Fruit fly (Drosophila melanogaster) whole organism, embryonic: Measurements from ENCODE around the gene COX7AL.
A peak's percentile ranks its signal among the peaks of the same experiment; 100 is the strongest.

Experiments used
- CG10654 ChIP-seq: fragments of 200-800 bp; sonication (Bioruptor generic); optimal IDR thresholded peaks from 2 replicates; lab custom pipeline; 2016; ENCODE audit warnings: missing biosample characterization, missing genetic modification characterization
- CG11504 ChIP-seq: fragments of 200-800 bp; sonication (Bioruptor generic); optimal IDR thresholded peaks from 3 replicates; lab custom pipeline; 2019; ENCODE audit warnings: missing biosample characterization, mild to moderate bottlenecking, missing genetic modification characterization, moderate library complexity
- CG12744 ChIP-seq: fragments of 200-800 bp; sonication (Bioruptor generic); optimal IDR thresholded peaks from 2 replicates; lab custom pipeline; 2016; ENCODE audit warnings: missing biosample characterization, missing genetic modification characterization
- CG13287 ChIP-seq: fragments of 200-800 bp; sonication (Bioruptor generic); IDR thresholded peaks from 2 replicates; pipeline ENCODE4 v1.3.6; 2022; ENCODE audit warnings: missing biosample characterization, missing genetic modification characterization; ENCODE audit not compliant: partially characterized antibody
- CG14014 ChIP-seq: fragments of 200-800 bp; sonication (Bioruptor generic); IDR thresholded peaks from 2 replicates; pipeline ENCODE4 v1.3.6; 2022; ENCODE audit warnings: missing biosample characterization, missing genetic modification characterization
- CG17359 ChIP-seq: fragments of 200-800 bp; sonication (Bioruptor generic); optimal IDR thresholded peaks from 3 replicates; lab custom pipeline; 2018; ENCODE audit warnings: missing biosample characterization, mild to moderate bottlenecking, missing genetic modification characterization, moderate library complexity
- CG2116 ChIP-seq: fragments of 200-800 bp; sonication (Bioruptor generic); optimal IDR thresholded peaks from 3 replicates; lab custom pipeline; 2018; ENCODE audit warnings: missing biosample characterization, mild to moderate bottlenecking, missing genetic modification characterization
- CG3065 ChIP-seq: fragments of 200-800 bp; sonication (Bioruptor generic); optimal IDR thresholded peaks from 2 replicates; lab custom pipeline; 2016; ENCODE audit warnings: missing biosample characterization, missing genetic modification characterization
- CG3163 ChIP-seq: fragments of 200-800 bp; sonication (Bioruptor generic); optimal IDR thresholded peaks from 3 replicates; lab custom pipeline; 2016; ENCODE audit warnings: missing biosample characterization, missing genetic modification characterization
- CG6683 ChIP-seq: fragments of 200-800 bp; sonication (Bioruptor generic); optimal IDR thresholded peaks from 2 replicates; lab custom pipeline; 2017; ENCODE audit warnings: missing biosample characterization, mild to moderate bottlenecking, missing genetic modification characterization, missing genetic modification reagents
- CG7372 ChIP-seq: fragments of 200-800 bp; sonication (Bioruptor generic); IDR thresholded peaks from 2 replicates; pipeline ENCODE4 v1.3.6; 2022; ENCODE audit warnings: missing biosample characterization, missing genetic modification characterization
- CG7556 ChIP-seq: fragments of 200-800 bp; sonication (Bioruptor generic); optimal IDR thresholded peaks from 2 replicates; lab custom pipeline; 2017; ENCODE audit warnings: missing biosample characterization, mild to moderate bottlenecking, missing genetic modification characterization
- CG8290 ChIP-seq, 3 experiments: fragments of 200-800 bp; sonication (Bioruptor generic); optimal IDR thresholded peaks; 2 replicates each; lab custom pipeline; 2016 to 2019; ENCODE audit warnings: missing biosample characterization in 3 of 3, missing genetic modification characterization in 3 of 3, mild to moderate bottlenecking in 2 of 3, moderate library complexity in 1 of 3
- CG9215 ChIP-seq: fragments of 200-800 bp; sonication (Bioruptor generic); IDR thresholded peaks from 2 replicates; pipeline ENCODE4 v1.3.6; 2022; ENCODE audit warnings: missing biosample characterization, missing genetic modification characterization
- CkIIα-i1 ChIP-seq: fragments of 200-800 bp; sonication (Bioruptor generic); IDR thresholded peaks from 2 replicates; pipeline ENCODE4 v1.3.6; 2022; ENCODE audit warnings: missing biosample characterization, missing genetic modification characterization
- D ChIP-seq, 2 experiments: fragments of 200-800 bp in 1 of 2; fragments of >200 bp in 1 of 2; sonication (Bioruptor generic) in 1 of 2; optimal IDR thresholded peaks; 2 replicates in 1 of 2; 3 replicates in 1 of 2; lab custom pipeline; 2017; ENCODE audit warnings: mild to moderate bottlenecking in 1 of 2, missing biosample characterization in 1 of 2, missing genetic modification characterization in 1 of 2, missing genetic modification reagents in 1 of 2
- Dip2 ChIP-seq: fragments of 200-800 bp; sonication (Bioruptor generic); IDR thresholded peaks from 2 replicates; pipeline ENCODE4 v1.3.6; 2022; ENCODE audit warnings: missing biosample characterization, missing genetic modification characterization
- Dll ChIP-seq: fragments of 200-800 bp; sonication (Bioruptor generic); IDR thresholded peaks from 4 replicates; pipeline ENCODE4 v1.3.6; 2022; ENCODE audit warnings: missing biosample characterization, missing genetic modification characterization; ENCODE audit not compliant: partially characterized antibody
- Ets65A ChIP-seq: fragments of 200-800 bp; sonication (Bioruptor generic); peaks from one replicate; lab custom pipeline; 2016; ENCODE audit warnings: missing biosample characterization, missing genetic modification characterization
- HLHmδ ChIP-seq: fragments of 200-800 bp; sonication (Bioruptor generic); optimal IDR thresholded peaks from 2 replicates; lab custom pipeline; 2018; ENCODE audit warnings: missing biosample characterization, mild to moderate bottlenecking, missing genetic modification characterization, moderate library complexity
- Jarid2 ChIP-seq: fragments of 200-800 bp; sonication (Bioruptor generic); optimal IDR thresholded peaks from 3 replicates; lab custom pipeline; 2017; ENCODE audit warnings: mild to moderate bottlenecking, missing biosample characterization, missing genetic modification reagents, missing genetic modification characterization
- Kr ChIP-seq: fragments of 200-800 bp; sonication (Bioruptor generic); optimal IDR thresholded peaks from 2 replicates; lab custom pipeline; 2017; ENCODE audit warnings: missing biosample characterization, mild to moderate bottlenecking, missing genetic modification characterization
- NC2α ChIP-seq: fragments of 200-800 bp; sonication (Bioruptor generic); optimal IDR thresholded peaks from 2 replicates; lab custom pipeline; 2016; ENCODE audit warnings: missing biosample characterization, missing genetic modification characterization
- Sox100B ChIP-seq: fragments of 200-800 bp; sonication (Bioruptor generic); optimal IDR thresholded peaks from 3 replicates; lab custom pipeline; 2018; ENCODE audit warnings: missing biosample characterization, mild to moderate bottlenecking, missing genetic modification characterization
- Stat92E ChIP-seq, 3 experiments: fragments of >200 bp in 2 of 3; fragments of 200-800 bp in 1 of 3; sonication (Bioruptor generic) in 1 of 3; optimal IDR thresholded peaks; 2 replicates each; lab custom pipeline; 2017 to 2019; ENCODE audit warnings: missing biosample characterization in 3 of 3, missing genetic modification characterization in 3 of 3, mild to moderate bottlenecking in 1 of 3, moderate library complexity in 1 of 3
- Usf ChIP-seq: fragments of 200-800 bp; sonication (Bioruptor generic); optimal IDR thresholded peaks from 2 replicates; lab custom pipeline; 2017; ENCODE audit warnings: missing genotype, missing biosample characterization, missing genetic modification characterization
- YL-1 ChIP-seq: fragments of 200-800 bp; sonication (Bioruptor generic); optimal IDR thresholded peaks from 3 replicates; lab custom pipeline; 2017; ENCODE audit warnings: missing biosample characterization, mild to moderate bottlenecking, missing genetic modification characterization
- bab2 ChIP-seq: fragments of 200-800 bp; sonication (Bioruptor generic); optimal IDR thresholded peaks from 2 replicates; lab custom pipeline; 2016; ENCODE audit warnings: missing biosample characterization, missing genetic modification characterization
- bbx ChIP-seq: fragments of 200-800 bp; sonication (Bioruptor generic); IDR thresholded peaks from 2 replicates; pipeline ENCODE4 v1.3.6; 2022; ENCODE audit warnings: missing biosample characterization, missing genetic modification characterization; ENCODE audit not compliant: partially characterized antibody
- br ChIP-seq: fragments of >200 bp; optimal IDR thresholded peaks from 2 replicates; lab custom pipeline; 2017
- cad ChIP-seq: fragments of >200 bp; optimal IDR thresholded peaks from 2 replicates; lab custom pipeline; 2017; ENCODE audit warnings: missing biosample characterization, missing genetic modification characterization
- cato ChIP-seq: fragments of 200-800 bp; sonication (Bioruptor generic); optimal IDR thresholded peaks from 2 replicates; lab custom pipeline; 2016; ENCODE audit warnings: missing biosample characterization, missing genetic modification characterization, borderline replicate concordance
- cg ChIP-seq: fragments of 200-800 bp; sonication (Bioruptor generic); optimal IDR thresholded peaks from 3 replicates; lab custom pipeline; 2019; ENCODE audit warnings: missing biosample characterization, mild to moderate bottlenecking, missing genetic modification characterization, moderate library complexity
- disco-r ChIP-seq: fragments of 200-800 bp; sonication (Bioruptor generic); optimal IDR thresholded peaks from 2 replicates; lab custom pipeline; 2016; ENCODE audit warnings: missing biosample characterization, missing genetic modification characterization
- exex ChIP-seq: fragments of 200-800 bp; sonication (Bioruptor generic); optimal IDR thresholded peaks from 4 replicates; lab custom pipeline; 2018; ENCODE audit warnings: missing biosample characterization, mild to moderate bottlenecking, missing genetic modification characterization, moderate library complexity
- gem ChIP-seq: fragments of 200-800 bp; sonication (Bioruptor generic); optimal IDR thresholded peaks from 2 replicates; lab custom pipeline; 2019; ENCODE audit warnings: missing biosample characterization, mild to moderate bottlenecking, missing genetic modification characterization, moderate library complexity
- gro ChIP-seq: fragments of 200-800 bp; sonication (Bioruptor generic); optimal IDR thresholded peaks from 2 replicates; lab custom pipeline; 2016; ENCODE audit warnings: missing biosample characterization, missing genetic modification characterization
- ham ChIP-seq: fragments of 200-800 bp; sonication (Bioruptor generic); IDR thresholded peaks from 2 replicates; pipeline ENCODE4 v1.3.6; 2022; ENCODE audit warnings: missing biosample characterization, missing genetic modification characterization
- insv ChIP-seq, 2 experiments: fragments of 200-800 bp; sonication (Bioruptor generic); optimal IDR thresholded peaks; 3 replicates each; lab custom pipeline; 2016 to 2018; ENCODE audit warnings: missing biosample characterization in 2 of 2, missing genetic modification characterization in 2 of 2
- ken ChIP-seq: fragments of 200-800 bp; sonication (Bioruptor generic); IDR thresholded peaks from 3 replicates; pipeline ENCODE4 v1.3.6; 2022; ENCODE audit warnings: missing biosample characterization, missing genetic modification characterization
- kni ChIP-seq: fragments of 200-800 bp; sonication (Bioruptor generic); optimal IDR thresholded peaks from 3 replicates; lab custom pipeline; 2017; ENCODE audit warnings: mild to moderate bottlenecking, missing biosample characterization, missing genetic modification reagents, missing genetic modification characterization
- lbe ChIP-seq: fragments of 200-800 bp; sonication (Bioruptor generic); optimal IDR thresholded peaks from 2 replicates; lab custom pipeline; 2016; ENCODE audit warnings: missing biosample characterization, mild to moderate bottlenecking, missing genetic modification characterization
- lilli ChIP-seq: fragments of 200-800 bp; sonication (Bioruptor generic); optimal IDR thresholded peaks from 3 replicates; lab custom pipeline; 2016; ENCODE audit warnings: missing biosample characterization, missing genetic modification characterization
- prd ChIP-seq, 3 experiments: fragments of >200 bp in 2 of 3; fragments of 200-800 bp in 1 of 3; sonication (Bioruptor generic) in 1 of 3; optimal IDR thresholded peaks in 2 of 3; IDR thresholded peaks in 1 of 3; 2 replicates in 2 of 3; 3 replicates in 1 of 3; pipeline versions ENCODE4 v1.3.6 to Lab custom; 2017 to 2022; ENCODE audit warnings: missing biosample characterization in 1 of 3, missing genetic modification characterization in 1 of 3
- sens ChIP-seq: fragments of 200-800 bp; sonication (Bioruptor generic); peaks from one replicate; lab custom pipeline; 2016; ENCODE audit warnings: missing biosample characterization, missing genetic modification characterization
- trem ChIP-seq: fragments of 200-800 bp; optimal IDR thresholded peaks from 3 replicates; lab custom pipeline; 2019; ENCODE audit warnings: missing biosample characterization, mild to moderate bottlenecking, missing genetic modification characterization, moderate library complexity
- wdn ChIP-seq: fragments of 200-800 bp; sonication (Bioruptor generic); IDR thresholded peaks from 2 replicates; pipeline ENCODE4 v1.3.6; 2022; ENCODE audit warnings: missing biosample characterization, missing genetic modification characterization
- zen2 ChIP-seq: fragments of 200-800 bp; sonication (Bioruptor generic); IDR thresholded peaks from 3 replicates; pipeline ENCODE4 v1.3.6; 2022; ENCODE audit warnings: missing biosample characterization, missing genetic modification characterization; ENCODE audit not compliant: partially characterized antibody

COX7AL gene

dm6 chr3R:8306188-8306926 lies 37.1 kb upstream of the COX7AL start (continued):
- no peak for TF ChIP-seq Ets65A (GFP tag; lab: Kevin White, UChicago)
- TF ChIP-seq Sox100B = no peak
- no peak for TF ChIP-seq CG6683 (GFP tag; lab: Kevin White, UChicago)
- TF ChIP-seq cad (GFP tag; lab: Kevin White, UChicago) = no peak
- TF ChIP-seq HLHmδ (GFP tag; lab: Kevin White, UChicago) = no peak
- TF ChIP-seq kni = no peak
- peak; percentile 50 for TF ChIP-seq sens (GFP tag; lab: Kevin White, UChicago)
- TF ChIP-seq Kr (GFP tag; lab: Kevin White, UChicago) = no peak
- TF ChIP-seq bab2 (GFP tag; lab: Kevin White, UChicago) = no peak
- TF ChIP-seq Jarid2 (GFP tag; lab: Kevin White, UChicago) = no peak
- peak; percentile 6 for TF ChIP-seq trem (tag; lab: Kevin White, UChicago)
- no peak for TF ChIP-seq Dip2
- no peak for TF ChIP-seq cato (GFP tag; lab: Kevin White, UChicago)
- TF ChIP-seq prd (optimal IDR thresholded peaks at IDR 0.05; lab: Kevin White, UChicago) = no peak
- no peak for TF ChIP-seq prd (GFP tag; IDR thresholded peaks at IDR 0.05; lab: Robert Waterston, UW)
- no peak for TF ChIP-seq NC2α (GFP tag; lab: Kevin White, UChicago)
- TF ChIP-seq CG12744 (GFP tag; lab: Kevin White, UChicago) = no peak
- no peak for TF ChIP-seq lilli (GFP tag; lab: Kevin White, UChicago)
- TF ChIP-seq CG8290 (GFP tag; optimal IDR thresholded peaks at IDR 0.05; lab: Kevin White, UChicago) = no peak
- TF ChIP-seq CG8290 (tag; optimal IDR thresholded peaks at IDR 0.05; lab: Kevin White, UChicago) = no peak
- no peak for TF ChIP-seq disco-r (GFP tag; lab: Kevin White, UChicago)
- no peak for TF ChIP-seq CG10654 (GFP tag; lab: Kevin White, UChicago)
- no peak for TF ChIP-seq wdn
- TF ChIP-seq CG2116 (GFP tag; lab: Kevin White, UChicago) = no peak
- no peak for TF ChIP-seq CG3163 (GFP tag; lab: Kevin White, UChicago)
- TF ChIP-seq CG17359 (tag; lab: Kevin White, UChicago) = no peak
- no peak for TF ChIP-seq zen2
- TF ChIP-seq ken (GFP tag; lab: Robert Waterston, UW) = no peak
- peak; percentile 62; the same call in 1 of the 2 replicates for TF ChIP-seq bbx (GFP tag; lab: Robert Waterston, UW)
- no peak for TF ChIP-seq CG7556 (GFP tag; lab: Kevin White, UChicago)
- TF ChIP-seq Dll (GFP tag; lab: Robert Waterston, UW) = peak; percentile 25; the same call in 1 of the 4 replicates
- TF ChIP-seq CG7372 = no peak
- no peak for TF ChIP-seq br
- TF ChIP-seq YL-1 (GFP tag; lab: Kevin White, UChicago) = no peak
- TF ChIP-seq lbe (GFP tag; lab: Kevin White, UChicago) = peak; percentile 57
- no peak for TF ChIP-seq CkIIα-i1
- peak in 1 of 3 experiments; percentile 59 for TF ChIP-seq Stat92E (GFP tag; optimal IDR thresholded peaks at IDR 0.05; lab: Kevin White, UChicago)
- TF ChIP-seq gro (GFP tag; lab: Kevin White, UChicago) = no peak
- no peak for TF ChIP-seq cg (GFP tag; lab: Kevin White, UChicago)
- TF ChIP-seq insv (GFP tag; optimal IDR thresholded peaks at IDR 0.05; lab: Kevin White, UChicago) = peak; percentile 98 to 100
- TF ChIP-seq ham = no peak
- TF ChIP-seq CG13287 (GFP tag; lab: Robert Waterston, UW) = peak; percentile 23; the same call in 1 of the 2 replicates
- TF ChIP-seq CG9215 = no peak
- TF ChIP-seq gem (tag; lab: Kevin White, UChicago) = no peak
- peak; percentile 37 for TF ChIP-seq D (optimal IDR thresholded peaks at IDR 0.05; lab: Kevin White, UChicago)
- no peak for TF ChIP-seq D (GFP tag; optimal IDR thresholded peaks at IDR 0.05; lab: Kevin White, UChicago)
- TF ChIP-seq exex (tag; lab: Kevin White, UChicago) = no peak
- no peak for TF ChIP-seq CG3065
- no peak for TF ChIP-seq CG11504 (tag; lab: Kevin White, UChicago)
- no peak for TF ChIP-seq CG14014 (GFP tag; lab: Robert Waterston, UW)
- TF ChIP-seq Usf = no peak
